Worm (Caenorhabditis elegans) whole organism, L3 larva: Measurements from ENCODE around the gene Y48E1C.2.

ENCODE experiments used
- ZK546.5 ChIP-seq: sonication (generic microtip); optimal IDR thresholded peaks from 2 replicates; lab custom pipeline; 2017; ENCODE audit warnings: missing biosample characterization, missing genetic modification characterization
- ceh-9 ChIP-seq: sonication (generic microtip); optimal IDR thresholded peaks from 2 replicates; lab custom pipeline; 2018; ENCODE audit warnings: missing biosample characterization, missing genetic modification characterization
- daf-12 ChIP-seq: fragments of 150-350 bp; optimal IDR thresholded peaks from 2 replicates; lab custom pipeline; 2014; ENCODE audit warnings: missing biosample characterization, missing genetic modification reagents, missing genetic modification characterization
- fos-1 ChIP-seq: fragments of 150-350 bp; optimal IDR thresholded peaks from 2 replicates; lab custom pipeline; 2014; ENCODE audit warnings: missing biosample characterization, missing genetic modification characterization
- jun-1 ChIP-seq: fragments of 150-350 bp; optimal IDR thresholded peaks from 2 replicates; lab custom pipeline; 2014; ENCODE audit warnings: missing biosample characterization, missing genetic modification reagents, missing genetic modification characterization
- mdl-1 ChIP-seq: fragments of 150-350 bp; optimal IDR thresholded peaks from 2 replicates; lab custom pipeline; 2014; ENCODE audit warnings: missing biosample characterization, missing genetic modification characterization
- nhr-237 ChIP-seq: fragments of 150-350 bp; optimal IDR thresholded peaks from 2 replicates; lab custom pipeline; 2014; ENCODE audit warnings: missing biosample characterization, missing genetic modification characterization
- nhr-28 ChIP-seq: fragments of 150-350 bp; optimal IDR thresholded peaks from 2 replicates; lab custom pipeline; 2014; ENCODE audit warnings: missing biosample characterization, missing genetic modification characterization
- nhr-76 ChIP-seq: fragments of 150-350 bp; sonication (generic microtip); optimal IDR thresholded peaks from 5 replicates; lab custom pipeline; 2014; ENCODE audit warnings: missing biosample characterization, missing genetic modification characterization
- sea-2 ChIP-seq: fragments of 150-350 bp; sonication (generic microtip); optimal IDR thresholded peaks from 4 replicates; lab custom pipeline; 2014; ENCODE audit warnings: missing biosample characterization, missing genetic modification reagents, missing genetic modification characterization
- snpc-4 ChIP-seq: fragments of 150-350 bp; optimal IDR thresholded peaks from 2 replicates; lab custom pipeline; 2014; ENCODE audit warnings: missing biosample characterization, missing genetic modification characterization

DNA sequence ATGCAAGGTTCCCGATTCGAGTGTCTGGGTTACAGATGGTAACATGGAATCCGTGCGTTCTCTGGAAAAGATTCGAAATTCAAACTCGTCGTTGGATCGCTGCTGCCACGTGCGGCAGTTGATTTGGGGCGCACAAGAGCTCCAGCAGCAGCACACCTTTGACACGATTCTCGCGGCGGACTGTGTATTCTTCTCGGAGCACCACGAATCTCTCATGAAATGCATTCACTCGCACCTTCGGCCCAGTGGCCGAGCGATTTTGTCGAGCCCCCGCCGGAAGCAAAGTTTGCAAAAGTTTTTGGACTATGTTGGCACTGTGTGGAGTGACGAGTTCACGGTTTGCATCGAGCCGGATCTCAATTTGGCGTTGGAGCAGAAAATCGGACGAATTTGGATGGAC lies 7.8 kb upstream of the Y48E1C.2 start:
- TF ChIP-seq snpc-4 (tag; lab: Kevin White, UChicago) (no peak), ZK546.5 (tag; lab: Kevin White, UChicago) (no peak), fos-1 (tag; lab: Kevin White, UChicago) (no peak), nhr-28 (no peak), mdl-1 (tag; lab: Kevin White, UChicago) (no peak), sea-2 (GFP tag; lab: Kevin White, UChicago) (no peak), nhr-76 (tag; lab: Kevin White, UChicago) (no peak), daf-12 (tag; lab: Kevin White, UChicago) (no peak), jun-1 (tag; lab: Kevin White, UChicago) (no peak), ceh-9 (tag; lab: Kevin White, UChicago) (no peak), nhr-237 (tag; lab: Kevin White, UChicago) (no peak)
